Fruit fly (Drosophila melanogaster): ENCODE results near the gene CG46399.

DNA sequence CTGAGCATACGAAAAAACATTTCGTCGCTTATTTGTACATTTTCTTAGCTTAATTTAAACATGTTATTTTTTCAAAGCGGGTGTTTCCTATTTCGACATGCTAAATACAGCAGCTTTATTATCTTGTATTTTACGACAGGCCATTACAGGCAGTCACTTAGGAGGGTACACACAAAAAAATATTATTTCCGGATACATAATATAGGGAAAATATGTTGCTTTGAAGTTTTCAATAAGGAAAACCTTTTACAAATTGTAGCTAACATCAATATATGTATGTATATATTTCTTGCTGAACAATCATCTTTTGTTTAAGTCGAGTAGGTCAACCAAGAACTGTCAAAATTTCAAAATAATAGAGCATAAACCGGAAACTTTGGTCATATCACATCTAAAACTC is at the start of gene CG46399:
- TF ChIP-seq Pif1A (GFP tag; optimal IDR thresholded peaks at IDR 0.05) (no peak), EcR (GFP tag; optimal IDR thresholded peaks at IDR 0.05) (no peak), rn (GFP tag; IDR thresholded peaks at IDR 0.05) (no peak), CG10348 (GFP tag; IDR thresholded peaks at IDR 0.05) (no peak), Pif1B (GFP tag; optimal IDR thresholded peaks at IDR 0.05) (no peak), CG34367 (tag; optimal IDR thresholded peaks at IDR 0.05) (no peak), CG9948 (tag; optimal IDR thresholded peaks at IDR 0.05) (no peak)

Measured in whole organism, pupa.